Worm (Caenorhabditis elegans): Measurements from ENCODE around the gene sra-8.

Gene sra-8

ce11 chrII:9521570-9521969, 16.0 kb upstream of the sra-8 start, which contains the start of gene sra-1:
Gene sra-1, minus strand, starts transcription at chrII:9521670.
- TF ChIP-seq F26F4.8 (GFP tag; conservative IDR thresholded peaks at IDR 0.05) (no peak), mdl-1 (tag; optimal IDR thresholded peaks at IDR 0.05) (no peak), arid-1 (GFP tag; conservative IDR thresholded peaks at IDR 0.05) (no peak), nhr-25 (tag; optimal IDR thresholded peaks at IDR 0.05; ENCODE audit: borderline replicate concordance, insufficient read depth) (no peak), lsy-2 (tag; optimal IDR thresholded peaks at IDR 0.05) (no peak), sdz-12 (GFP tag; optimal IDR thresholded peaks at IDR 0.05) (no peak), ces-1 (GFP tag; optimal IDR thresholded peaks at IDR 0.05) (no peak), madf-5 (GFP tag; IDR thresholded peaks at IDR 0.05) (no peak), ceh-82 (tag; optimal IDR thresholded peaks at IDR 0.05) (no peak), dmd-6 (GFP tag; IDR thresholded peaks at IDR 0.05) (no peak)

ce11 chrII:9522986-9523385, 14.5 kb upstream of the sra-8 start, which contains the start of gene AH6.17:
Gene AH6.17, plus strand, starts transcription at chrII:9523170.
- TF ChIP-seq lir-3 (tag; optimal IDR thresholded peaks at IDR 0.05) (no peak), unc-62 (GFP tag; optimal IDR thresholded peaks at IDR 0.05 in 1 of 2) (peak in 1 of 2 experiments; percentile 74), unc-62 (tag; optimal IDR thresholded peaks at IDR 0.05) (no peak), aha-1 (tag) (peak; percentile 67)

ce11 chrII:9523539-9524224, 13.8 kb upstream of the sra-8 start, which contains the start of gene mex-6:
Gene mex-6, plus strand, starts transcription at chrII:9524174.
- TF ChIP-seq snpc-1.2 (GFP tag; IDR thresholded peaks at IDR 0.05) (no peak), unc-130 (GFP tag; optimal IDR thresholded peaks at IDR 0.05) (peak; percentile 69), Y48G9A.11 (GFP tag; IDR thresholded peaks at IDR 0.05) (peak; percentile 77)

DNA sequence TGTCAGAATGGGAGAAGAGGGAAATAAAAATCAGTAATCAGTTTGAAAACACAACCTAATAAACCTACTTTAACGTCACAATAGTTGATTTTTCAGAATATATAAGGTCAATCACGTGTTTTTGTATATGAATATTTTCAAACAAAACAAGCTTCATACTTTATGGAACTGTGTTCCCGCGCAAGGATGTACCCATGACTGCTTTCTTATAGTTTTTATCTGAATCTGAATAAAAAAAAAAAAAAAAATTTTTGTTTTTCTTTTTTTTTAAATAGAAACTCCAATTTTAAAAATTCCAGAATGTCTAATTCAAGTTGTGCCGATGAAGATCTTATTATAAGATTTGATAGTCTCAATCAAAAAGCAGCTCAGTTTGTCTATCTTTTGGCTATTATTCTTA, 9.0 kb upstream of the sra-8 start, which contains the start of gene sra-2:
Gene sra-2 (plus strand): TSS at position 301 of the 400 bp plus-strand sequence.
- TF ChIP-seq nhr-42 (GFP tag; IDR thresholded peaks at IDR 0.05) (no peak), snpc-4 (tag; optimal IDR thresholded peaks at IDR 0.05) (no peak), lin-13 (GFP tag; optimal IDR thresholded peaks at IDR 0.05) (no peak), pha-4 (GFP tag; IDR thresholded peaks at IDR 0.05) (no peak), pha-4 (tag; optimal IDR thresholded peaks at IDR 0.05) (no peak), set-16 (GFP tag; IDR thresholded peaks at IDR 0.05) (no peak), lir-3 (tag; optimal IDR thresholded peaks at IDR 0.05) (no peak), daf-19 (GFP tag; conservative IDR thresholded peaks at IDR 0.05) (no peak), Y75B8A.6 (GFP tag; IDR thresholded peaks at IDR 0.05) (no peak), php-3 (GFP tag; IDR thresholded peaks at IDR 0.05) (no peak), dmd-9 (GFP tag; IDR thresholded peaks at IDR 0.05) (no peak), F26F4.8 (GFP tag; conservative IDR thresholded peaks at IDR 0.05) (no peak), Y105C5A.15 (GFP tag; IDR thresholded peaks at IDR 0.05) (no peak), nhr-11 (tag; optimal IDR thresholded peaks at IDR 0.05) (no peak)

- TF ChIP-seq aha-1 (tag) (peak; percentile 52), fkh-10 (GFP tag; optimal IDR thresholded peaks at IDR 0.05) (no peak)
Measured at ce11 chrII:9532011-9532410, 5.5 kb upstream of the sra-8 start, which contains the start of gene sra-9. Gene sra-9, plus strand, starts transcription at chrII:9532311.

DNA sequence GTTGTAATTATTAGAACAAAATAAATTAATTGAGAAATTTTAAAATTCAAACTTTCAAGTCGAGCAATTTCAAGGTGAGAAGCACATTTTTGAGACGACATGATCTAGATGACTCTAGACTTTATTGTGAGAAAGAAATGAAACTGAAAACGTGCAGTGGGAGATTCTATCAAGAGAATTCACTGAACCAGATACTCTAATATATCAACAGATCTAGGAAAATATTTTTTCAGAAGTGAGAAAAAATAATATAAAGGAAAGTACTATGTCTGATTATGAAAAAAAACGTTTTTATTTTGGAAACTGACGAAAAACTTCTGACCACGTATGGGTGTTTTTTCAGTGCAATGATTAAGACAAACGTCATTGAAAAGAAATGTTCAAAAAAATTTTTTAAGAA, 3.2 kb downstream of the sra-8 start, which contains the start of gene sra-3:
Gene sra-3 (minus strand): TSS at position 101 of the 400 bp plus-strand sequence.
- no peak for TF ChIP-seq unc-130 (GFP tag; optimal IDR thresholded peaks at IDR 0.05)
- no peak for TF ChIP-seq nhr-28 (tag; optimal IDR thresholded peaks at IDR 0.05)
- TF ChIP-seq aha-1 (tag) = no peak
- TF ChIP-seq ztf-11 (tag; optimal IDR thresholded peaks at IDR 0.05) = no peak
- TF ChIP-seq aly-2 (tag; optimal IDR thresholded peaks at IDR 0.05) = no peak
- TF ChIP-seq mdt-29 (GFP tag; IDR thresholded peaks at IDR 0.05) = no peak
- no peak for TF ChIP-seq nhr-41 (GFP tag; IDR thresholded peaks at IDR 0.05)
- TF ChIP-seq ctbp-1 (GFP tag; IDR thresholded peaks at IDR 0.05) = no peak
- no peak for TF ChIP-seq jun-1 (tag; optimal IDR thresholded peaks at IDR 0.05)
- no peak for TF ChIP-seq zfp-3 (GFP tag; conservative IDR thresholded peaks at IDR 0.05)
- no peak for TF ChIP-seq mes-2 (tag; optimal IDR thresholded peaks at IDR 0.05; ENCODE audit: poor library complexity, severe bottlenecking)
- no peak for TF ChIP-seq T20F7.1 (GFP tag; optimal IDR thresholded peaks at IDR 0.05)
- TF ChIP-seq Y105C5A.15 (GFP tag; IDR thresholded peaks at IDR 0.05) = no peak
- TF ChIP-seq F44E2.7 (GFP tag; IDR thresholded peaks at IDR 0.05) = no peak
- TF ChIP-seq unc-39 (tag; optimal IDR thresholded peaks at IDR 0.05) = no peak
- TF ChIP-seq lir-3 (tag; optimal IDR thresholded peaks at IDR 0.05) = no peak
